Worm (Caenorhabditis elegans) whole organism, L3 larva: Measurements from ENCODE around the gene C05E4.12.
A peak's percentile ranks its signal among the peaks of the same experiment; 100 is the strongest.

ENCODE experiments used
- R02D3.7 ChIP-seq: fragments of 150-350 bp; optimal IDR thresholded peaks from 2 replicates; lab custom pipeline; 2014; ENCODE audit warnings: missing biosample characterization, missing genetic modification characterization
- ZK546.5 ChIP-seq: sonication (generic microtip); optimal IDR thresholded peaks from 2 replicates; lab custom pipeline; 2017; ENCODE audit warnings: missing biosample characterization, missing genetic modification characterization
- aly-2 ChIP-seq: fragments of 150-350 bp; optimal IDR thresholded peaks from 2 replicates; lab custom pipeline; 2014; ENCODE audit warnings: missing biosample characterization, missing genetic modification characterization
- ama-1 ChIP-seq: fragments of 150-350 bp; optimal IDR thresholded peaks from 2 replicates; lab custom pipeline; 2018
- ceh-16 ChIP-seq: sonication (generic microtip); optimal IDR thresholded peaks from 2 replicates; lab custom pipeline; 2017; ENCODE audit warnings: missing biosample characterization, missing genetic modification characterization
- ceh-28 ChIP-seq: fragments of 150-350 bp; optimal IDR thresholded peaks from 2 replicates; lab custom pipeline; 2014; ENCODE audit warnings: missing biosample characterization, missing genetic modification reagents, missing genetic modification characterization
- ceh-82 ChIP-seq: fragments of 150-350 bp; optimal IDR thresholded peaks from 2 replicates; lab custom pipeline; 2014; ENCODE audit warnings: missing biosample characterization, missing genetic modification characterization
- ceh-9 ChIP-seq: sonication (generic microtip); optimal IDR thresholded peaks from 2 replicates; lab custom pipeline; 2018; ENCODE audit warnings: missing biosample characterization, missing genetic modification characterization
- daf-12 ChIP-seq: fragments of 150-350 bp; optimal IDR thresholded peaks from 2 replicates; lab custom pipeline; 2014; ENCODE audit warnings: missing biosample characterization, missing genetic modification reagents, missing genetic modification characterization
- egl-27 ChIP-seq: sonication (generic microtip); optimal IDR thresholded peaks from 4 replicates; lab custom pipeline; 2017; ENCODE audit warnings: missing biosample characterization, missing genetic modification reagents, missing genetic modification characterization
- egl-5 ChIP-seq: fragments of 150-350 bp; optimal IDR thresholded peaks from 2 replicates; lab custom pipeline; 2017; ENCODE audit warnings: missing biosample characterization, missing genetic modification reagents, missing genetic modification characterization, inconsistent platforms
- elt-1 ChIP-seq: fragments of 150-350 bp; optimal IDR thresholded peaks from 2 replicates; lab custom pipeline; 2014; ENCODE audit warnings: missing biosample characterization, missing genetic modification characterization
- elt-2 ChIP-seq: sonication (generic microtip); optimal IDR thresholded peaks from 2 replicates; lab custom pipeline; 2016; ENCODE audit warnings: missing genetic modification reagents, mild to moderate bottlenecking, missing genetic modification characterization, missing compliant biosample characterization
- elt-3 ChIP-seq, 3 experiments: fragments of 150-350 bp in 1 of 3; sonication (generic microtip) in 2 of 3; optimal IDR thresholded peaks; 2 replicates in 2 of 3; 4 replicates in 1 of 3; lab custom pipeline; 2014 to 2017; ENCODE audit warnings: missing biosample characterization in 3 of 3, missing genetic modification characterization in 3 of 3
- eor-1 ChIP-seq, 2 experiments: fragments of 150-350 bp; optimal IDR thresholded peaks; 2 replicates each; lab custom pipeline; 2014 to 2018; ENCODE audit warnings: missing biosample characterization in 2 of 2, missing genetic modification characterization in 2 of 2
- fkh-10 ChIP-seq: sonication (generic microtip); optimal IDR thresholded peaks from 2 replicates; lab custom pipeline; 2017; ENCODE audit warnings: missing biosample characterization, missing genetic modification reagents, missing genetic modification characterization
- fkh-2 ChIP-seq: fragments of 150-350 bp; optimal IDR thresholded peaks from 2 replicates; lab custom pipeline; 2014; ENCODE audit warnings: missing biosample characterization, missing genetic modification reagents, missing genetic modification characterization
- fos-1 ChIP-seq: fragments of 150-350 bp; optimal IDR thresholded peaks from 2 replicates; lab custom pipeline; 2014; ENCODE audit warnings: missing biosample characterization, missing genetic modification characterization
- hmg-11 ChIP-seq: sonication (generic microtip); optimal IDR thresholded peaks from 2 replicates; lab custom pipeline; 2016; ENCODE audit warnings: missing genetic modification characterization, missing compliant biosample characterization
- jun-1 ChIP-seq: fragments of 150-350 bp; optimal IDR thresholded peaks from 2 replicates; lab custom pipeline; 2014; ENCODE audit warnings: missing biosample characterization, missing genetic modification reagents, missing genetic modification characterization
- lin-15B ChIP-seq: fragments of 150-350 bp; optimal IDR thresholded peaks from 2 replicates; lab custom pipeline; 2014; ENCODE audit warnings: missing biosample characterization, missing genetic modification characterization
- lin-39 ChIP-seq: fragments of 150-350 bp; optimal IDR thresholded peaks from 2 replicates; lab custom pipeline; 2018; ENCODE audit warnings: missing biosample characterization, missing genetic modification reagents, missing genetic modification characterization
- lsy-12 ChIP-seq: sonication (generic microtip); optimal IDR thresholded peaks from 2 replicates; lab custom pipeline; 2016; ENCODE audit warnings: mild to moderate bottlenecking, missing genetic modification characterization, missing compliant biosample characterization
- mdl-1 ChIP-seq: fragments of 150-350 bp; optimal IDR thresholded peaks from 2 replicates; lab custom pipeline; 2014; ENCODE audit warnings: missing biosample characterization, missing genetic modification characterization
- mml-1 ChIP-seq: fragments of 150-350 bp; sonication (generic microtip); optimal IDR thresholded peaks from 3 replicates; lab custom pipeline; 2014; ENCODE audit warnings: missing biosample characterization, missing genetic modification characterization
- nfya-1 ChIP-seq: sonication (generic microtip); optimal IDR thresholded peaks from 2 replicates; lab custom pipeline; 2017; ENCODE audit warnings: missing genetic modification characterization, mild to moderate bottlenecking, missing compliant biosample characterization, antibody characterized with exemption, moderate library complexity; ENCODE audit not compliant: insufficient read depth
- nhr-11 ChIP-seq: fragments of 150-350 bp; optimal IDR thresholded peaks from 2 replicates; lab custom pipeline; 2014; ENCODE audit warnings: missing biosample characterization, missing genetic modification characterization
- nhr-12 ChIP-seq: fragments of 150-350 bp; optimal IDR thresholded peaks from 2 replicates; lab custom pipeline; 2014; ENCODE audit warnings: missing biosample characterization, missing genetic modification characterization
- nhr-23 ChIP-seq: fragments of 150-350 bp; optimal IDR thresholded peaks from 2 replicates; lab custom pipeline; 2014; ENCODE audit warnings: missing biosample characterization, missing genetic modification reagents, missing genetic modification characterization
- nhr-237 ChIP-seq: fragments of 150-350 bp; optimal IDR thresholded peaks from 2 replicates; lab custom pipeline; 2014; ENCODE audit warnings: missing biosample characterization, missing genetic modification characterization
- nhr-25 ChIP-seq: sonication (generic microtip); optimal IDR thresholded peaks from 2 replicates; lab custom pipeline; 2017; ENCODE audit warnings: missing biosample characterization, missing genetic modification characterization
- nhr-28 ChIP-seq: fragments of 150-350 bp; optimal IDR thresholded peaks from 2 replicates; lab custom pipeline; 2014; ENCODE audit warnings: missing biosample characterization, missing genetic modification characterization
- nhr-43 ChIP-seq: sonication (generic microtip); optimal IDR thresholded peaks from 2 replicates; lab custom pipeline; 2016; ENCODE audit warnings: mild to moderate bottlenecking, missing genetic modification characterization, missing compliant biosample characterization; ENCODE audit not compliant: poor library complexity, severe bottlenecking
- nhr-67 ChIP-seq: fragments of 150-350 bp; optimal IDR thresholded peaks from 2 replicates; lab custom pipeline; 2014; ENCODE audit warnings: missing biosample characterization, missing genetic modification characterization
- nhr-76 ChIP-seq: fragments of 150-350 bp; sonication (generic microtip); optimal IDR thresholded peaks from 5 replicates; lab custom pipeline; 2014; ENCODE audit warnings: missing biosample characterization, missing genetic modification characterization
- nhr-77 ChIP-seq: fragments of 150-350 bp; optimal IDR thresholded peaks from 2 replicates; lab custom pipeline; 2014; ENCODE audit warnings: missing biosample characterization, missing genetic modification characterization
- pha-4 ChIP-seq: fragments of 150-350 bp; optimal IDR thresholded peaks from 2 replicates; lab custom pipeline; 2014; ENCODE audit warnings: missing biosample characterization, missing genetic modification reagents, missing genetic modification characterization
- pqm-1 ChIP-seq: fragments of 150-350 bp; optimal IDR thresholded peaks from 2 replicates; lab custom pipeline; 2017; ENCODE audit warnings: missing biosample characterization, missing genetic modification characterization, inconsistent platforms
- sea-2 ChIP-seq: fragments of 150-350 bp; sonication (generic microtip); optimal IDR thresholded peaks from 4 replicates; lab custom pipeline; 2014; ENCODE audit warnings: missing biosample characterization, missing genetic modification reagents, missing genetic modification characterization
- skn-1 ChIP-seq: fragments of 150-350 bp; optimal IDR thresholded peaks from 2 replicates; lab custom pipeline; 2014; ENCODE audit warnings: missing biosample characterization, missing genetic modification characterization
- snpc-4 ChIP-seq: fragments of 150-350 bp; optimal IDR thresholded peaks from 2 replicates; lab custom pipeline; 2014; ENCODE audit warnings: missing biosample characterization, missing genetic modification characterization
- tbx-2 ChIP-seq: sonication (generic microtip); optimal IDR thresholded peaks from 2 replicates; lab custom pipeline; 2016; ENCODE audit warnings: mild to moderate bottlenecking, missing genetic modification characterization, missing compliant biosample characterization
- unc-39 ChIP-seq: sonication (generic microtip); optimal IDR thresholded peaks from 4 replicates; lab custom pipeline; 2017; ENCODE audit warnings: missing biosample characterization, missing genetic modification characterization
- unc-62 ChIP-seq: fragments of 150-350 bp; sonication (generic microtip); optimal IDR thresholded peaks from 4 replicates; lab custom pipeline; 2014; ENCODE audit warnings: missing biosample characterization, missing genetic modification reagents, missing genetic modification characterization
- zag-1 ChIP-seq: fragments of 150-350 bp; optimal IDR thresholded peaks from 2 replicates; lab custom pipeline; 2014; ENCODE audit warnings: missing biosample characterization, missing genetic modification characterization
- ztf-11 ChIP-seq: fragments of 150-350 bp; optimal IDR thresholded peaks from 2 replicates; lab custom pipeline; 2014; ENCODE audit warnings: missing biosample characterization, missing genetic modification characterization
- ztf-4 ChIP-seq: fragments of 150-350 bp; optimal IDR thresholded peaks from 2 replicates; lab custom pipeline; 2014; ENCODE audit warnings: missing biosample characterization, missing genetic modification characterization

The C05E4.12 gene

DNA sequence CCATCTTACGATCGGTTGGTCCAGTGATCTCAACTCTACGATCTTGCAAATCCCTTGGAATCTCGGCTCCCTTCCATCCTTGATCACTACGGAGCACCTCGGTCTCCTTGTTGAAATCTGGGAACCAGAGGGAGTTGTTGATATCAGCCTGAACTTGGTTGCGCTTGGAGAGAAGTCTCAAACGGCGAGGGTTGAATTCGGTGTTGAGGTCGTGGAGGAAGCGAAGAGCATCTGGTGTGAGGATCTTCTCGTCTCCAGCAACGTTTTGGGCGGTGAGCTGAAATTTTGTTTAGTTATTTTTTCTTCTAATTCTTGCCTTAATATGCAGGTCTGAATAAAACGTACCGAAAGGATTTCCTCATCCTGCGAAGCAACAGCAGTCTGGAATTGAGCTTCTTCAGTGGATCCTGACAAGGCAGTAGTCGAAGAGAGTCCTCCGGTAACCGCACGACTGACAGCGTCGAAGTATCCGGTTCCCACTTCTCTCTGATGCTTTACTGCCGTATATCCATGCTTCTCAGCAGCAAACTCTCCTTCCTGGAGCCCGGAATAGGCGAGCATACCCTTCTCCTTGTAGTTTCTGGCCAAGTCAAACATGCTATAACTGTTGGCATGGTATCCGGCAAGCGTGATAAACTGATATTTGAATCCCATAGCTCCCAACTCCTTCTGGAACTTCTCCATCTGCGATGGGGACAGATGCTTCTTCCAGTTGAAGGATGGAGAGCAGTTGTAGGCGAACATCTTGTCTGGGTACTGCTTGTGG is 35.8 kb downstream of the C05E4.12 start:
- no peak for TF ChIP-seq lsy-12 (tag; lab: Kevin White, UChicago)
- peak; percentile 18 for TF ChIP-seq nfya-1 (tag; lab: Kevin White, UChicago)
- TF ChIP-seq mdl-1 (tag; lab: Kevin White, UChicago) = no peak
- no peak for TF ChIP-seq skn-1 (tag; lab: Kevin White, UChicago)
- no peak for TF ChIP-seq ceh-9 (tag; lab: Kevin White, UChicago)
- no peak for TF ChIP-seq fkh-2 (tag; lab: Kevin White, UChicago)
- TF ChIP-seq ceh-82 (tag; lab: Kevin White, UChicago) = no peak
- no peak for TF ChIP-seq elt-1
- peak; percentile 24 for TF ChIP-seq nhr-43 (tag; lab: Kevin White, UChicago)
- peak; percentile 2 for TF ChIP-seq nhr-25
- no peak for TF ChIP-seq nhr-12
- no peak for TF ChIP-seq R02D3.7
- TF ChIP-seq eor-1 (tag; optimal IDR thresholded peaks at IDR 0.05; lab: Kevin White, UChicago) = no peak
- no peak for TF ChIP-seq zag-1
- TF ChIP-seq nhr-23 (tag; lab: Kevin White, UChicago) = peak; percentile 5
- no peak for TF ChIP-seq mml-1 (tag; lab: Kevin White, UChicago)
- no peak for TF ChIP-seq jun-1 (tag; lab: Kevin White, UChicago)
- TF ChIP-seq nhr-237 = no peak
- TF ChIP-seq egl-5 (tag; lab: Kevin White, UChicago) = no peak
- TF ChIP-seq elt-2 (tag; lab: Kevin White, UChicago) = no peak
- no peak for TF ChIP-seq hmg-11 (tag; lab: Kevin White, UChicago)
- no peak for TF ChIP-seq unc-39 (tag; lab: Kevin White, UChicago)
- no peak for TF ChIP-seq tbx-2 (tag; lab: Kevin White, UChicago)
- no peak for TF ChIP-seq ceh-28 (tag; lab: Kevin White, UChicago)
- TF ChIP-seq ztf-11 (tag; lab: Kevin White, UChicago) = no peak
- TF ChIP-seq ama-1 (lab: Kevin White, UChicago) = peak; percentile 82
- TF ChIP-seq nhr-77 (tag; lab: Kevin White, UChicago) = no peak
- TF ChIP-seq unc-62 (GFP tag; lab: Kevin White, UChicago) = no peak
- no peak for TF ChIP-seq nhr-76 (tag; lab: Kevin White, UChicago)
- TF ChIP-seq pqm-1 = no peak
- no peak for TF ChIP-seq ceh-16 (tag; lab: Kevin White, UChicago)
- peak in 1 of 3 experiments; percentile 53 for TF ChIP-seq elt-3 (tag; optimal IDR thresholded peaks at IDR 0.05; lab: Kevin White, UChicago)
- no peak for TF ChIP-seq fos-1 (tag; lab: Kevin White, UChicago)
- no peak for TF ChIP-seq ZK546.5
- no peak for TF ChIP-seq nhr-11 (tag; lab: Kevin White, UChicago)
- TF ChIP-seq daf-12 = no peak
- no peak for TF ChIP-seq sea-2 (GFP tag; lab: Kevin White, UChicago)
- TF ChIP-seq lin-15B (tag; lab: Kevin White, UChicago) = no peak
- TF ChIP-seq egl-27 (tag; lab: Kevin White, UChicago) = no peak
- TF ChIP-seq aly-2 (tag; lab: Kevin White, UChicago) = no peak
- no peak for TF ChIP-seq pha-4
- TF ChIP-seq snpc-4 = no peak
- peak; percentile 38 for TF ChIP-seq lin-39 (tag; lab: Kevin White, UChicago)
- TF ChIP-seq ztf-4 (tag; lab: Kevin White, UChicago) = no peak
- no peak for TF ChIP-seq fkh-10 (GFP tag; lab: Kevin White, UChicago)
- TF ChIP-seq nhr-28 (tag; lab: Kevin White, UChicago) = no peak
- no peak for TF ChIP-seq nhr-67 (tag; lab: Kevin White, UChicago)
